Fruit fly (Drosophila melanogaster) whole organism, prepupa: ENCODE measurements around the gene Bug22.

Experiments
- CG1621 ChIP-seq: fragments of 200-800 bp; sonication (Bioruptor generic); optimal IDR thresholded peaks from 3 replicates; lab custom pipeline; 2018; ENCODE audit warnings: missing biosample characterization, mild to moderate bottlenecking, missing genetic modification characterization
- CG16779 ChIP-seq: fragments of 200-800 bp; sonication (Bioruptor generic); optimal IDR thresholded peaks from 3 replicates; lab custom pipeline; 2017; ENCODE audit warnings: missing biosample characterization, mild to moderate bottlenecking, missing genetic modification characterization
- CG3032 ChIP-seq: fragments of 200-800 bp; optimal IDR thresholded peaks from 2 replicates; lab custom pipeline; 2019; ENCODE audit warnings: missing biosample characterization, mild to moderate bottlenecking, missing genetic modification characterization, moderate library complexity
- CG32006 ChIP-seq: fragments of 200-800 bp; sonication (Bioruptor generic); optimal IDR thresholded peaks from 3 replicates; lab custom pipeline; 2017; ENCODE audit warnings: missing biosample characterization, mild to moderate bottlenecking, missing genetic modification characterization
- CG6854 ChIP-seq: fragments of 200-800 bp; sonication (Bioruptor generic); optimal IDR thresholded peaks from 2 replicates; lab custom pipeline; 2017; ENCODE audit warnings: missing biosample characterization, mild to moderate bottlenecking, missing genetic modification characterization
- CG7368 ChIP-seq: fragments of 200-800 bp; sonication (Bioruptor generic); optimal IDR thresholded peaks from 3 replicates; lab custom pipeline; 2016; ENCODE audit warnings: missing biosample characterization, missing genetic modification characterization
- CG8632 ChIP-seq: fragments of 200-800 bp; sonication (Bioruptor generic); optimal IDR thresholded peaks from 3 replicates; lab custom pipeline; 2016; ENCODE audit warnings: missing biosample characterization, missing genetic modification characterization
- Eip78C ChIP-seq: fragments of 200-800 bp; sonication (Bioruptor generic); peaks from one replicate; lab custom pipeline; 2016; ENCODE audit warnings: missing biosample characterization, missing genetic modification characterization
- Hr38 ChIP-seq: sonication (Bioruptor generic); optimal IDR thresholded peaks from 2 replicates; lab custom pipeline; 2016; ENCODE audit warnings: missing biosample characterization, missing genetic modification characterization
- Hr39 ChIP-seq: fragments of 200-800 bp; sonication (Bioruptor generic); optimal IDR thresholded peaks from 2 replicates; lab custom pipeline; 2016; ENCODE audit warnings: missing biosample characterization, missing genetic modification characterization
- Hr4 ChIP-seq: fragments of 200-800 bp; sonication (Bioruptor generic); optimal IDR thresholded peaks from 3 replicates; lab custom pipeline; 2016; ENCODE audit warnings: missing biosample characterization, missing genetic modification characterization
- cyc ChIP-seq: fragments of 200-800 bp; sonication (Bioruptor generic); optimal IDR thresholded peaks from 3 replicates; lab custom pipeline; 2016; ENCODE audit warnings: missing biosample characterization, missing genetic modification characterization
- net ChIP-seq: fragments of 200-800 bp; sonication (Bioruptor generic); optimal IDR thresholded peaks from 3 replicates; lab custom pipeline; 2016; ENCODE audit warnings: missing biosample characterization, missing genetic modification characterization

dm6 chr2L:10466865-10467270 is 36.1 kb upstream of the Bug22 start:
- TF ChIP-seq CG3032 (tag; lab: Kevin White, UChicago), result no peak
- no peak for TF ChIP-seq CG6854 (GFP tag; lab: Kevin White, UChicago)
- no peak for TF ChIP-seq CG32006 (GFP tag; lab: Kevin White, UChicago)
- no peak for TF ChIP-seq net (GFP tag; lab: Kevin White, UChicago)
- no peak for TF ChIP-seq CG16779 (tag; lab: Kevin White, UChicago)
- TF ChIP-seq CG8632, result no peak
- TF ChIP-seq Hr38, result no peak
- no peak for TF ChIP-seq CG1621
- no peak for TF ChIP-seq Hr39
- TF ChIP-seq Hr4 (GFP tag; lab: Kevin White, UChicago), result peak; percentile 47
- TF ChIP-seq cyc, result no peak
- TF ChIP-seq CG7368 (GFP tag; lab: Kevin White, UChicago), result no peak
- TF ChIP-seq Eip78C (GFP tag; lab: Kevin White, UChicago), result peak; percentile 79
